Worm (Caenorhabditis elegans) whole organism, mixed stage, embryonic: ENCODE results near the gene set-2.

ENCODE experiments used
- blmp-1 ChIP-seq: fragments of 150-350 bp; optimal IDR thresholded peaks from 2 replicates; lab custom pipeline; 2014; ENCODE audit warnings: missing biosample characterization, missing genetic modification characterization
- ces-1 ChIP-seq: fragments of 150-350 bp; optimal IDR thresholded peaks from 2 replicates; lab custom pipeline; 2014; ENCODE audit warnings: missing biosample characterization, missing genetic modification reagents, missing genetic modification characterization
- elt-1 ChIP-seq: sonication (generic microtip); optimal IDR thresholded peaks from 2 replicates; lab custom pipeline; 2017; ENCODE audit warnings: missing genetic modification characterization, mild to moderate bottlenecking, missing compliant biosample characterization, antibody characterized with exemption, moderate library complexity, borderline replicate concordance; ENCODE audit not compliant: insufficient read depth
- elt-3 ChIP-seq: fragments of 150-350 bp; optimal IDR thresholded peaks from 2 replicates; lab custom pipeline; 2014; ENCODE audit warnings: missing biosample characterization, missing genetic modification characterization
- ham-2 ChIP-seq: fragments of 200-800 bp; sonication (Bioruptor generic); optimal IDR thresholded peaks from 2 replicates; lab custom pipeline; 2018; ENCODE audit warnings: mild to moderate bottlenecking, missing genetic modification characterization, missing compliant biosample characterization
- lin-13 ChIP-seq: fragments of 150-350 bp; optimal IDR thresholded peaks from 2 replicates; lab custom pipeline; 2014; ENCODE audit warnings: missing biosample characterization, missing genetic modification characterization
- mab-5 ChIP-seq: fragments of 150-350 bp; optimal IDR thresholded peaks from 2 replicates; lab custom pipeline; 2014; ENCODE audit warnings: missing biosample characterization, missing genetic modification characterization
- snpc-4 ChIP-seq: fragments of 150-350 bp; optimal IDR thresholded peaks from 2 replicates; lab custom pipeline; 2014; ENCODE audit warnings: missing biosample characterization, missing genetic modification characterization
- unc-120 ChIP-seq: sonication (generic microtip); optimal IDR thresholded peaks from 2 replicates; lab custom pipeline; 2017; ENCODE audit warnings: missing genetic modification characterization, missing compliant biosample characterization; ENCODE audit not compliant: poor library complexity, severe bottlenecking
- ztf-11 ChIP-seq: fragments of 150-350 bp; optimal IDR thresholded peaks from 2 replicates; lab custom pipeline; 2014; ENCODE audit warnings: missing biosample characterization, missing genetic modification characterization

ce11 chrIII:4887291-4887690 is 42.7 kb downstream of the set-2 start, which contains the start of gene clec-6:
- TF ChIP-seq ham-2 (GFP tag; lab: Kevin White, UChicago) (no peak), elt-1 (no peak), snpc-4 (no peak), blmp-1 (tag; lab: Kevin White, UChicago) (no peak), ces-1 (no peak), unc-120 (tag; lab: Kevin White, UChicago) (no peak), elt-3 (tag; lab: Kevin White, UChicago) (no peak), mab-5 (no peak), lin-13 (no peak), ztf-11 (tag; lab: Kevin White, UChicago) (no peak)
